Worm (Caenorhabditis elegans) whole organism, L2 larva: ENCODE data around the gene sul-2.

Experiments used
- C34F6.9 ChIP-seq: fragments of 150-350 bp; optimal IDR thresholded peaks from 2 replicates; lab custom pipeline; 2014; ENCODE audit warnings: missing biosample characterization, missing genetic modification characterization
- F13H6.1 ChIP-seq: sonication (generic microtip); optimal IDR thresholded peaks from 2 replicates; lab custom pipeline; 2016; ENCODE audit warnings: missing genetic modification characterization, missing compliant biosample characterization
- R02D3.7 ChIP-seq: fragments of 150-350 bp; optimal IDR thresholded peaks from 2 replicates; lab custom pipeline; 2014; ENCODE audit warnings: missing biosample characterization, missing genetic modification characterization
- Y55F3AM.14 ChIP-seq: fragments of 200-800 bp; sonication (Bioruptor generic); optimal IDR thresholded peaks from 2 replicates; lab custom pipeline; 2018; ENCODE audit warnings: mild to moderate bottlenecking, missing genetic modification characterization, missing compliant biosample characterization
- ZK546.5 ChIP-seq: sonication (generic microtip); optimal IDR thresholded peaks from 2 replicates; lab custom pipeline; 2017; ENCODE audit warnings: missing biosample characterization, missing genetic modification characterization
- alr-1 ChIP-seq: fragments of 150-350 bp; optimal IDR thresholded peaks from 2 replicates; lab custom pipeline; 2014; ENCODE audit warnings: missing biosample characterization, missing genetic modification characterization
- ceh-16 ChIP-seq: fragments of 150-350 bp; optimal IDR thresholded peaks from 2 replicates; lab custom pipeline; 2014; ENCODE audit warnings: missing biosample characterization, missing genetic modification characterization
- crh-2 ChIP-seq: sonication (generic microtip); optimal IDR thresholded peaks from 2 replicates; lab custom pipeline; 2017; ENCODE audit warnings: missing biosample characterization, missing genetic modification characterization
- dmd-4 ChIP-seq: sonication (generic microtip); optimal IDR thresholded peaks from 2 replicates; lab custom pipeline; 2017; ENCODE audit warnings: missing biosample characterization, missing genetic modification characterization
- elt-1 ChIP-seq: fragments of 150-350 bp; optimal IDR thresholded peaks from 2 replicates; lab custom pipeline; 2014; ENCODE audit warnings: missing biosample characterization, missing genetic modification characterization
- elt-3 ChIP-seq: sonication (generic microtip); optimal IDR thresholded peaks from 2 replicates; lab custom pipeline; 2017; ENCODE audit warnings: missing biosample characterization, missing genetic modification characterization
- gmeb-1 ChIP-seq: fragments of 150-350 bp; optimal IDR thresholded peaks from 2 replicates; lab custom pipeline; 2014; ENCODE audit warnings: missing biosample characterization, missing genetic modification characterization
- lin-11 ChIP-seq: fragments of 150-350 bp; sonication (generic microtip); optimal IDR thresholded peaks from 2 replicates; lab custom pipeline; 2014; ENCODE audit warnings: missing biosample characterization, missing genetic modification characterization, inconsistent platforms, mixed read lengths
- lin-13 ChIP-seq: fragments of 150-350 bp; optimal IDR thresholded peaks from 2 replicates; lab custom pipeline; 2014; ENCODE audit warnings: missing biosample characterization, missing genetic modification reagents, missing genetic modification characterization
- lin-39 ChIP-seq: fragments of 150-350 bp; optimal IDR thresholded peaks from 2 replicates; lab custom pipeline; 2014; ENCODE audit warnings: missing biosample characterization, missing genetic modification reagents, missing genetic modification characterization
- lsy-2 ChIP-seq, 2 experiments: fragments of 150-350 bp in 1 of 2; sonication (generic microtip) in 1 of 2; optimal IDR thresholded peaks; 2 replicates each; lab custom pipeline; 2014 to 2017; ENCODE audit warnings: missing biosample characterization in 2 of 2, missing genetic modification characterization in 2 of 2
- mab-5 ChIP-seq: fragments of 150-350 bp; optimal IDR thresholded peaks from 2 replicates; lab custom pipeline; 2014; ENCODE audit warnings: missing biosample characterization, missing genetic modification characterization
- mbf-1 ChIP-seq: sonication (generic microtip); optimal IDR thresholded peaks from 2 replicates; lab custom pipeline; 2017; ENCODE audit warnings: missing biosample characterization, missing genetic modification characterization
- mdl-1 ChIP-seq, 2 experiments: fragments of 150-350 bp in 1 of 2; sonication (generic microtip) in 1 of 2; optimal IDR thresholded peaks; 2 replicates each; lab custom pipeline; 2017; ENCODE audit warnings: missing biosample characterization in 2 of 2, missing genetic modification characterization in 2 of 2
- nhr-12 ChIP-seq: fragments of 150-350 bp; optimal IDR thresholded peaks from 2 replicates; lab custom pipeline; 2014; ENCODE audit warnings: missing biosample characterization, missing genetic modification characterization
- nhr-21 ChIP-seq: fragments of 150-350 bp; optimal IDR thresholded peaks from 2 replicates; lab custom pipeline; 2014; ENCODE audit warnings: missing biosample characterization, missing genetic modification characterization
- nhr-23 ChIP-seq: fragments of 150-350 bp; optimal IDR thresholded peaks from 2 replicates; lab custom pipeline; 2014; ENCODE audit warnings: missing biosample characterization, missing genetic modification reagents, missing genetic modification characterization
- nhr-237 ChIP-seq: fragments of 150-350 bp; optimal IDR thresholded peaks from 2 replicates; lab custom pipeline; 2014; ENCODE audit warnings: missing biosample characterization, missing genetic modification characterization
- nhr-25 ChIP-seq: fragments of 150-350 bp; sonication (generic microtip); optimal IDR thresholded peaks from 3 replicates; lab custom pipeline; 2014; ENCODE audit warnings: missing biosample characterization, missing genetic modification characterization
- nhr-6 ChIP-seq: fragments of 150-350 bp; optimal IDR thresholded peaks from 2 replicates; lab custom pipeline; 2014; ENCODE audit warnings: missing biosample characterization, missing genetic modification characterization
- nhr-77 ChIP-seq: fragments of 150-350 bp; optimal IDR thresholded peaks from 2 replicates; lab custom pipeline; 2014; ENCODE audit warnings: missing biosample characterization, missing genetic modification characterization
- skn-1 ChIP-seq: sonication (generic microtip); optimal IDR thresholded peaks from 2 replicates; lab custom pipeline; 2017; ENCODE audit warnings: missing biosample characterization, missing genetic modification characterization
- sma-3 ChIP-seq: sonication (generic microtip); optimal IDR thresholded peaks from 2 replicates; lab custom pipeline; 2016; ENCODE audit warnings: missing genetic modification reagents, missing genetic modification characterization, missing compliant biosample characterization
- sma-9 ChIP-seq, 2 experiments: fragments of 150-350 bp in 1 of 2; sonication (generic microtip) in 1 of 2; optimal IDR thresholded peaks; 2 replicates each; lab custom pipeline; 2014 to 2016; ENCODE audit warnings: missing genetic modification characterization in 2 of 2, mild to moderate bottlenecking in 1 of 2, missing biosample characterization in 1 of 2, missing compliant biosample characterization in 1 of 2, missing genetic modification reagents in 1 of 2, moderate library complexity in 1 of 2
- unc-39 ChIP-seq: fragments of 150-350 bp; optimal IDR thresholded peaks from 2 replicates; lab custom pipeline; 2014; ENCODE audit warnings: missing biosample characterization, missing genetic modification characterization
- unc-55 ChIP-seq: fragments of 150-350 bp; sonication (generic microtip); optimal IDR thresholded peaks from 3 replicates; lab custom pipeline; 2014; ENCODE audit warnings: missing biosample characterization, missing genetic modification reagents, missing genetic modification characterization
- zag-1 ChIP-seq: fragments of 150-350 bp; optimal IDR thresholded peaks from 2 replicates; lab custom pipeline; 2014; ENCODE audit warnings: missing biosample characterization, missing genetic modification characterization
- ztf-4 ChIP-seq: fragments of 150-350 bp; optimal IDR thresholded peaks from 2 replicates; lab custom pipeline; 2014; ENCODE audit warnings: missing biosample characterization, missing genetic modification characterization

sul-2 gene

DNA sequence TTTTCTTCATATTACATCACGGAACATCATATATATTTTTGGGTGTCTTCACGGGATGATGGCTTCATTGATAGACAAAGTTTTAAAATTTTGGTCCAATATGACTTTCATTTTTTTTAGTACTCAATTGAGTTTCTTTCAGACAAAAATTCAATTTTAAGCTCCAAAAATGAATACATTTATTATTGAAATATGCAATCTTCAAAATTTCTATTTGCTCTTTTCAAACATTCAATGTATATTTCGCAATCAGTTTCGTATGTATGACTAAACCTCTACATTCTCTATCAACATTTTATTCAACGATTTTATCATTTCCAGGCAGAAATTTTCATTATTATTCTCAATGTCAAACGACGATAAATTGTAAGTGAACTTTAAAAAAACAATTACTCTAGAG, 25.8 kb downstream of the sul-2 start, which contains the start of gene srp-8:
srp-8 (plus strand) TSS at position 301 of the 400 bp plus-strand sequence.
- no peak for TF ChIP-seq unc-55 (GFP tag; lab: Kevin White, UChicago)
- no peak for TF ChIP-seq nhr-12 (tag; lab: Kevin White, UChicago)
- TF ChIP-seq nhr-237, result no peak
- no peak for TF ChIP-seq unc-39 (tag; lab: Kevin White, UChicago)
- TF ChIP-seq nhr-6 (tag; lab: Kevin White, UChicago), result no peak
- no peak for TF ChIP-seq nhr-77 (tag; lab: Kevin White, UChicago)

DNA sequence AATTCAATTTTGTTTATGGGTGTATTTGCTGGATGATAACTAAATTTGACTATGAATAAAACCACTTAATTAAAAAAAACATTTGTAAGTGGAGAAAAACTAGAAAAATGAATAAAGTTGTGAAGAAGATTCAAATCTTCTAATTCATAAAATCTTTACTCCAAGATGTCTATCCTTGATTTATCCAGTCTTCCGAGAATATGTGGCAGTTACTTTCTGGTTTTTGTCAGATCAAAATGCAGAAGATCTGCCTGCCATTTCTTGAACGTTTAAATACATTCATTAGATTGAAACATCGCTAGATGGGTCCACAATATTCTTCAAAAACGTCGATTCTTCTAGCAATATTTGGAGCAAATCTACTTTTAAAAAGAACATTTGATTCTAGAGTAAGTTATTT, 28.2 kb downstream of the sul-2 start, which contains the start of gene F20D6.2:
F20D6.2 (plus strand) TSS at position 301 of the 400 bp plus-strand sequence.
- TF ChIP-seq lin-11 (tag; lab: Kevin White, UChicago) (no peak), mbf-1 (tag; lab: Kevin White, UChicago) (no peak), nhr-25 (tag; lab: Kevin White, UChicago) (no peak), sma-9 (GFP tag; optimal IDR thresholded peaks at IDR 0.05; lab: Kevin White, UChicago) (no peak), sma-9 (tag; optimal IDR thresholded peaks at IDR 0.05; lab: Kevin White, UChicago) (no peak), zag-1 (no peak), mdl-1 (tag; optimal IDR thresholded peaks at IDR 0.05; lab: Kevin White, UChicago) (no peak), lin-13 (GFP tag; lab: Kevin White, UChicago) (no peak), skn-1 (tag; lab: Kevin White, UChicago) (no peak), ZK546.5 (tag; lab: Kevin White, UChicago) (no peak), elt-3 (tag; lab: Kevin White, UChicago) (no peak), nhr-6 (tag; lab: Kevin White, UChicago) (no peak), C34F6.9 (tag; lab: Kevin White, UChicago) (no peak), nhr-12 (tag; lab: Kevin White, UChicago) (no peak), nhr-77 (tag; lab: Kevin White, UChicago) (no peak), Y55F3AM.14 (GFP tag; lab: Kevin White, UChicago) (no peak)

ce11 chrV:8188421-8188820, 30.9 kb downstream of the sul-2 start, which contains the start of gene F20D6.15:
TSS of gene F20D6.15 (minus strand) at chrV:8188467.
- TF ChIP-seq alr-1 (no peak), lsy-2 (tag; optimal IDR thresholded peaks at IDR 0.05; lab: Kevin White, UChicago) (no peak), nhr-23 (no peak), mab-5 (tag; lab: Kevin White, UChicago) (no peak), F13H6.1 (no peak), mbf-1 (tag; lab: Kevin White, UChicago) (no peak), R02D3.7 (tag; lab: Kevin White, UChicago) (no peak), sma-3 (no peak)

DNA sequence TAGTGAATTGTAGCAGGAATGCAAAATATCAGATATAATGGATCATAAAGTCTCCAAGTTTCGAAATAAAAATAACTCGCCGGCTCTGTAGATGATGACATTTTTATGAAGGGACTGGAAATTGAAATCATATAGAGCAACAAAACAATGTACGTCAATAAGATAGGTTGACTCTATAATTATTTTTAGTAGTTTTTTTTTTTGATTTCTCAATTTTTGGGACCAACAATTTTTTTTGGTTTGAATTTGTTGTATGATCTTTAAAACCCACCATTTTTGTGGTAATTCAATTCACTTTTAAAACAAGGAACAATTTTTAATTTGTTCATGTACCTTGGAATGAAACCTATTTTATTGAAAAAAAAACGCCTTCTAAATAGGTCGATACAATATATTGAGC, 32.5 kb downstream of the sul-2 start, which contains the start of gene F20D6.12:
F20D6.12 (minus strand) TSS at position 101 of the 400 bp plus-strand sequence.
- no peak for TF ChIP-seq alr-1
- TF ChIP-seq nhr-25 (tag; lab: Kevin White, UChicago), result no peak
- no peak for TF ChIP-seq skn-1 (tag; lab: Kevin White, UChicago)
- no peak for TF ChIP-seq elt-1 (tag; lab: Kevin White, UChicago)
- no peak for TF ChIP-seq unc-55 (GFP tag; lab: Kevin White, UChicago)

DNA sequence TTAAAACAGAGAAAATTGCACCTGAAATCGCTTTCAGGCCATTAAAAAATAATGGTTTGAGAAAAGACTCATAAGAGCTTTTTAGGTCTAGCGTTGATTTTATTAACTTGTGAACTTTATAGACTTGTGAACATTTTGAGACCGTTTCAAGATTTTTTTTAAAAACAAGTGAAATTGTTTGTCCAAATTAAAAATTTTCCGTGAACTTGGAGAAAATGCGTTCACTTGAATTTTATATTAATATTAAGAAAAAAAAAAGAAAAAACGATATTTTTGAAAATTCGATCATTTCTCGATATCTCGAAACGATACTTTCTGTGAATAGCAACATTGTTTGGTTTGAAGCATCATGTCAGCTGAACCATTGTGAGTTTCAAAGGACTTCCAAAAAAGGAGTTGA, 32.9 kb downstream of the sul-2 start, which contains the start of gene F20D6.1:
F20D6.1 (plus strand) TSS at position 301 of the 400 bp plus-strand sequence.
- TF ChIP-seq crh-2, result no peak
- no peak for TF ChIP-seq lsy-2 (tag; optimal IDR thresholded peaks at IDR 0.05; lab: Kevin White, UChicago)
- no peak for TF ChIP-seq dmd-4 (tag; lab: Kevin White, UChicago)
- no peak for TF ChIP-seq ztf-4 (tag; lab: Kevin White, UChicago)
- TF ChIP-seq zag-1, result no peak
- TF ChIP-seq gmeb-1 (tag; lab: Kevin White, UChicago), result no peak
- TF ChIP-seq ceh-16 (tag; lab: Kevin White, UChicago), result no peak
- no peak for TF ChIP-seq mbf-1 (tag; lab: Kevin White, UChicago)
- no peak for TF ChIP-seq nhr-12 (tag; lab: Kevin White, UChicago)
- TF ChIP-seq lin-39 (tag; lab: Kevin White, UChicago), result no peak
- TF ChIP-seq skn-1 (tag; lab: Kevin White, UChicago), result no peak
- no peak for TF ChIP-seq R02D3.7 (tag; lab: Kevin White, UChicago)
- TF ChIP-seq mdl-1 (tag; optimal IDR thresholded peaks at IDR 0.05; lab: Kevin White, UChicago), result no peak
- no peak for TF ChIP-seq nhr-21 (tag; lab: Kevin White, UChicago)
